Fruit fly (Drosophila melanogaster) whole organism, wandering third instar larva: ENCODE measurements around the gene CG32170.

Source experiments
- CG32264 ChIP-seq: fragments of 200-800 bp; sonication (Bioruptor generic); optimal IDR thresholded peaks from 2 replicates; lab custom pipeline; 2016; ENCODE audit warnings: missing biosample characterization, missing genetic modification characterization
- CG9705 ChIP-seq: fragments of 200-800 bp; sonication (Bioruptor generic); optimal IDR thresholded peaks from 2 replicates; lab custom pipeline; 2018; ENCODE audit warnings: missing biosample characterization, mild to moderate bottlenecking, missing genetic modification characterization
- Hr83 ChIP-seq: fragments of 200-300 bp; sonication (Bioruptor generic); optimal IDR thresholded peaks from 2 replicates; lab custom pipeline; 2016; ENCODE audit warnings: missing biosample characterization, mild to moderate bottlenecking, missing genetic modification characterization, moderate library complexity; ENCODE audit not compliant: poor library complexity, severe bottlenecking
- Jra ChIP-seq: sonication (Bioruptor generic); optimal IDR thresholded peaks from 2 replicates; lab custom pipeline; 2016; ENCODE audit warnings: missing biosample characterization, missing genetic modification characterization
- N ChIP-seq: fragments of >200 bp; optimal IDR thresholded peaks from 2 replicates; lab custom pipeline; 2018; ENCODE audit warnings: missing biosample characterization, missing external identifiers, missing genetic modification characterization
- br ChIP-seq: fragments of 200-800 bp; sonication (Bioruptor generic); optimal IDR thresholded peaks from 2 replicates; lab custom pipeline; 2016; ENCODE audit warnings: missing biosample characterization, missing genetic modification characterization
- fru ChIP-seq: fragments of 200-800 bp; sonication (Bioruptor generic); optimal IDR thresholded peaks from 3 replicates; lab custom pipeline; 2016; ENCODE audit warnings: missing biosample characterization, mild to moderate bottlenecking, missing genetic modification characterization
- h ChIP-seq: fragments of 200-800 bp; sonication (Bioruptor generic); optimal IDR thresholded peaks from 3 replicates; lab custom pipeline; 2016; ENCODE audit warnings: missing biosample characterization, mild to moderate bottlenecking, missing genetic modification characterization
- sage ChIP-seq: fragments of 200-800 bp; sonication (Bioruptor generic); optimal IDR thresholded peaks from 2 replicates; lab custom pipeline; 2016; ENCODE audit warnings: missing biosample characterization, mild to moderate bottlenecking, missing genetic modification characterization
- tai ChIP-seq: sonication (Bioruptor generic); optimal IDR thresholded peaks from 2 replicates; lab custom pipeline; 2016; ENCODE audit warnings: missing biosample characterization, missing genetic modification characterization

- TF ChIP-seq sage (GFP tag; lab: Kevin White, UChicago) (no peak), fru (GFP tag; lab: Kevin White, UChicago) (no peak), Jra (GFP tag; lab: Kevin White, UChicago) (no peak), Hr83 (no peak), CG9705 (GFP tag; lab: Kevin White, UChicago) (no peak), tai (GFP tag; lab: Kevin White, UChicago) (no peak), N (GFP tag; lab: Kevin White, UChicago) (no peak), br (no peak), CG32264 (no peak), h (GFP tag; lab: Kevin White, UChicago) (no peak)
These were observed 23.3 kb upstream of the CG32170 start, which contains the start of gene sina for dm6 chr3L:16853533-16854386.
